Fruit fly (Drosophila melanogaster) S2 (cell line): ENCODE results near the gene Gbeta13F.

Experiments
- CG8478 ChIP-seq: fragments of >200 bp; optimal IDR thresholded peaks from 2 replicates; lab custom pipeline; 2018
- CTCF ChIP-seq, 2 experiments: fragments of >200 bp; optimal IDR thresholded peaks; 2 replicates each; lab custom pipeline; 2018

DNA sequence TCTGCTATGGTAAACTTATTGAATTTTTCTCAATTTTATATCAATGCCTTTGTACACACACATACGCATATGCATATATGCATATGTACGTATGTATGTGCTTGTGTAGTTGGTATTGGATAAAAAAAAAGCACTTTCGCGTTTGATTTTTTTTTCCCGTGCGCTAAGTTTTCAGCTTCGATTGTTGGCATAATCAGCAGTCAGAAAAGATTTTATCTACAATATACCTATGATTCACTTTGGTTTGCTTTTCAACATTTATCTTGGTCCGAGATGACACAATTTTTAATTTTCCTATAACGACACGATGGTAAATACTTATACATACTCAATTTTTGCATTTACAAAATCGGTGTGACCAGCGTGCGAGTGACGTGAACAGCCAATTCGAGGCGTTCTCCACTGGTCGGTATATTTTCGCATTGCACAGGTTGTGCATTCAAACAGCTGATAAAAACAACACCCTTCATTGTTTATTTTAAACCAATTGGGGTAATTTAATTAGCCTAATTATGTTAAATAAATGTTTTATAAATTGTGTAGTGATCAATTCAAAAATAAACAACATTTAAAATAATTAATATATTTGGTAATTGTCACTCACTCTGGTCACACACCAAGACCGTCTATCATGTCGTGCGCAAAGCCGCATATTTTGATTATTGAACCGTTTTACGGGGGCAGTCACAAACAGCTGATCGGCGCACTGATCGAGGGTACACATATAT, 6.9 kb upstream of the Gbeta13F start, which contains the start of the genes UBL3 and CG15914:
- TF ChIP-seq CTCF (optimal IDR thresholded peaks at IDR 0.05; lab: Kevin White, UChicago): no peak
- TF ChIP-seq CG8478 (lab: Kevin White, UChicago): no peak
